Worm (Caenorhabditis elegans) whole organism, L4 larva: Measurements from ENCODE around the gene ilys-1.

ENCODE experiments used
- F44E2.7 ChIP-seq: fragments of 200-800 bp; sonication (Bioruptor generic); IDR thresholded peaks from 2 replicates; pipeline ENCODE4 v2.1.2; 2022; ENCODE audit warnings: missing genetic modification characterization, missing compliant biosample characterization
- ZK546.5 ChIP-seq, 2 experiments: sonication (generic microtip); optimal IDR thresholded peaks; 2 replicates each; lab custom pipeline; 2017; ENCODE audit warnings: missing biosample characterization in 2 of 2, missing genetic modification characterization in 2 of 2
- aha-1 ChIP-seq: fragments of 150-350 bp; peaks from one replicate; lab custom pipeline; 2014; ENCODE audit warnings: missing biosample characterization, missing genetic modification characterization
- aly-2 ChIP-seq: sonication (generic microtip); optimal IDR thresholded peaks from 2 replicates; lab custom pipeline; 2018; ENCODE audit warnings: missing biosample characterization, missing genetic modification characterization
- ceh-20 ChIP-seq: fragments of 200-800 bp; sonication (Bioruptor generic); IDR thresholded peaks from 2 replicates; pipeline ENCODE4 v1.3.6; 2022; ENCODE audit warnings: missing genetic modification reagents, missing genetic modification characterization, missing compliant biosample characterization
- ceh-28 ChIP-seq: fragments of 150-350 bp; optimal IDR thresholded peaks from 2 replicates; lab custom pipeline; 2014; ENCODE audit warnings: missing biosample characterization, missing genetic modification reagents, missing genetic modification characterization
- ctbp-1 ChIP-seq: fragments of 200-800 bp; sonication (Bioruptor generic); IDR thresholded peaks from 2 replicates; pipeline ENCODE4 v1.3.6; 2022; ENCODE audit warnings: missing genetic modification reagents, missing genetic modification characterization, missing compliant biosample characterization
- daf-16 ChIP-seq, 3 experiments: sonication (generic microtip); optimal IDR thresholded peaks; 2 replicates each; lab custom pipeline; 2016 to 2017; ENCODE audit warnings: missing genetic modification characterization in 3 of 3, missing genetic modification reagents in 3 of 3, mild to moderate bottlenecking in 2 of 3, missing compliant biosample characterization in 2 of 3, missing biosample characterization in 1 of 3, moderate library complexity in 1 of 3
- daf-19 ChIP-seq: fragments of 200-800 bp; sonication (Bioruptor generic); conservative IDR thresholded peaks from 2 replicates; pipeline ENCODE4 v1.3.6; 2022; ENCODE audit warnings: missing genetic modification characterization, missing compliant biosample characterization
- duxl-1 ChIP-seq: sonication (generic microtip); optimal IDR thresholded peaks from 2 replicates; lab custom pipeline; 2016; ENCODE audit warnings: mild to moderate bottlenecking, missing genetic modification characterization, moderate library complexity, missing compliant biosample characterization; ENCODE audit not compliant: poor library complexity
- dve-1 ChIP-seq: sonication (generic microtip); optimal IDR thresholded peaks from 2 replicates; lab custom pipeline; 2017; ENCODE audit warnings: antibody characterized with exemption, mild to moderate bottlenecking, missing genetic modification characterization, missing compliant biosample characterization; ENCODE audit not compliant: insufficient read depth
- fkh-10 ChIP-seq: fragments of 150-350 bp; optimal IDR thresholded peaks from 2 replicates; lab custom pipeline; 2014; ENCODE audit warnings: missing biosample characterization, missing genetic modification reagents, missing genetic modification characterization
- fos-1 ChIP-seq: fragments of 150-350 bp; optimal IDR thresholded peaks from 2 replicates; lab custom pipeline; 2014; ENCODE audit warnings: missing biosample characterization, missing genetic modification characterization
- hlh-11 ChIP-seq: fragments of 200-800 bp; sonication (Bioruptor generic); optimal IDR thresholded peaks from 2 replicates; lab custom pipeline; 2018; ENCODE audit warnings: mild to moderate bottlenecking, missing genetic modification characterization, missing compliant biosample characterization
- hlh-30 ChIP-seq: sonication (generic microtip); optimal IDR thresholded peaks from 2 replicates; lab custom pipeline; 2017; ENCODE audit warnings: antibody characterized with exemption, mild to moderate bottlenecking, missing genetic modification characterization, missing compliant biosample characterization; ENCODE audit not compliant: insufficient read depth
- hmg-1.1 ChIP-seq: fragments of 200-800 bp; sonication (Bioruptor generic); IDR thresholded peaks from 2 replicates; pipeline ENCODE4 v1.3.6; 2022; ENCODE audit warnings: missing genetic modification reagents, missing genetic modification characterization, missing compliant biosample characterization
- jun-1 ChIP-seq: fragments of 150-350 bp; optimal IDR thresholded peaks from 2 replicates; lab custom pipeline; 2014; ENCODE audit warnings: missing biosample characterization, missing genetic modification reagents, missing genetic modification characterization
- lin-29 ChIP-seq: fragments of 200-800 bp; sonication (Bioruptor generic); IDR thresholded peaks from 2 replicates; pipeline ENCODE4 v1.3.6; 2022; ENCODE audit warnings: missing genetic modification reagents, missing genetic modification characterization, missing compliant biosample characterization
- lin-39 ChIP-seq: fragments of 150-350 bp; optimal IDR thresholded peaks from 2 replicates; lab custom pipeline; 2014; ENCODE audit warnings: missing biosample characterization, missing genetic modification reagents, missing genetic modification characterization
- mdl-1 ChIP-seq, 2 experiments: fragments of 150-350 bp in 1 of 2; sonication (generic microtip) in 1 of 2; optimal IDR thresholded peaks; 2 replicates each; lab custom pipeline; 2014 to 2017; ENCODE audit warnings: missing biosample characterization in 2 of 2, missing genetic modification characterization in 2 of 2
- mep-1 ChIP-seq: fragments of 150-350 bp; sonication (generic microtip); optimal IDR thresholded peaks from 3 replicates; lab custom pipeline; 2014; ENCODE audit warnings: missing biosample characterization, missing genetic modification characterization
- mes-2 ChIP-seq: sonication (generic microtip); optimal IDR thresholded peaks from 2 replicates; lab custom pipeline; 2016; ENCODE audit warnings: missing genotype, mild to moderate bottlenecking, missing genetic modification characterization, missing compliant biosample characterization; ENCODE audit not compliant: poor library complexity, severe bottlenecking
- nhr-111 ChIP-seq: fragments of 200-800 bp; sonication (Bioruptor generic); optimal IDR thresholded peaks from 2 replicates; lab custom pipeline; 2018; ENCODE audit warnings: mild to moderate bottlenecking, missing genetic modification characterization, missing compliant biosample characterization
- nhr-237 ChIP-seq: sonication (generic microtip); optimal IDR thresholded peaks from 2 replicates; lab custom pipeline; 2017; ENCODE audit warnings: missing biosample characterization, missing genetic modification characterization
- nhr-28 ChIP-seq: fragments of 150-350 bp; optimal IDR thresholded peaks from 2 replicates; lab custom pipeline; 2014; ENCODE audit warnings: missing biosample characterization, missing genetic modification characterization
- nhr-41 ChIP-seq: fragments of 200-800 bp; sonication (Bioruptor generic); IDR thresholded peaks from 2 replicates; pipeline ENCODE4 v1.3.6; 2022; ENCODE audit warnings: missing genetic modification reagents, missing genetic modification characterization, missing compliant biosample characterization
- nhr-76 ChIP-seq: fragments of 150-350 bp; optimal IDR thresholded peaks from 2 replicates; lab custom pipeline; 2014; ENCODE audit warnings: missing biosample characterization, missing genetic modification characterization
- rbr-2 ChIP-seq: sonication (generic microtip); optimal IDR thresholded peaks from 2 replicates; lab custom pipeline; 2016; ENCODE audit warnings: missing genotype, missing genetic modification characterization, missing compliant biosample characterization
- saeg-2 ChIP-seq: fragments of 200-800 bp; sonication (Bioruptor generic); IDR thresholded peaks from 2 replicates; pipeline ENCODE4 v1.3.6; 2022; ENCODE audit warnings: missing genetic modification reagents, missing genetic modification characterization, missing compliant biosample characterization
- set-16 ChIP-seq: fragments of 200-800 bp; sonication (Bioruptor generic); IDR thresholded peaks from 2 replicates; pipeline ENCODE4 v1.3.6; 2022; ENCODE audit warnings: missing genetic modification reagents, missing genetic modification characterization, missing compliant biosample characterization
- snpc-4 ChIP-seq: fragments of 150-350 bp; optimal IDR thresholded peaks from 2 replicates; lab custom pipeline; 2014; ENCODE audit warnings: missing biosample characterization, missing genetic modification characterization
- spr-1 ChIP-seq: sonication (generic microtip); optimal IDR thresholded peaks from 2 replicates; lab custom pipeline; 2016; ENCODE audit warnings: mild to moderate bottlenecking, missing genetic modification characterization, missing compliant biosample characterization
- spr-3 ChIP-seq: fragments of 200-800 bp; sonication (Bioruptor generic); optimal IDR thresholded peaks from 2 replicates; lab custom pipeline; 2018; ENCODE audit warnings: mild to moderate bottlenecking, missing genetic modification characterization, missing compliant biosample characterization
- zfp-2 ChIP-seq: sonication (generic microtip); optimal IDR thresholded peaks from 2 replicates; lab custom pipeline; 2016; ENCODE audit warnings: mild to moderate bottlenecking, missing genetic modification characterization, missing compliant biosample characterization
- zfp-3 ChIP-seq: fragments of 200-800 bp; sonication (Bioruptor generic); conservative IDR thresholded peaks from 2 replicates; pipeline ENCODE4 v1.3.6; 2022; ENCODE audit warnings: missing genetic modification reagents, missing genetic modification characterization, missing compliant biosample characterization
- zip-2 ChIP-seq: fragments of 150-350 bp; optimal IDR thresholded peaks from 2 replicates; lab custom pipeline; 2014; ENCODE audit warnings: missing biosample characterization, missing genetic modification characterization

The ilys-1 gene

DNA sequence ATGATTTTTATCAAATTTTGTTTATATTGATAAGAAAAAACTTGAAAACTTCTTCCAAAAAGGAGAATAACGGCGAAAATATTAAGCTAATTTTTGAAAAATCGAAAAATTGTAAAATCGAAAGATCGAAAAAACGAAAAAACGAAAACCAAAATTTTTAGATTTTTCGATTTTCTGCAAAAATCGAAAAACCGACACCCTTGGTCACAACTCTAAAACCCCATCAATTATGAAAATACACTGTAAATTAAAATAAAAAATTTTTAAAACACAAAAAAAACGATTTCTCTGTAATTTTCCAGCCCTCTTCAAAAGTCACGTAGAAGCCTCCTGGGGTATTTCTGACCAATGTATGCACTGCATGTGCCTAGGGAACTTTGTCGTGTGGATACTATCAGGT is at the start of gene ilys-1:
TSS of gene ilys-1 (plus strand) at position 301 of the 400 bp plus-strand sequence.
- TF ChIP-seq mep-1 (tag; lab: Kevin White, UChicago), result no peak

DNA sequence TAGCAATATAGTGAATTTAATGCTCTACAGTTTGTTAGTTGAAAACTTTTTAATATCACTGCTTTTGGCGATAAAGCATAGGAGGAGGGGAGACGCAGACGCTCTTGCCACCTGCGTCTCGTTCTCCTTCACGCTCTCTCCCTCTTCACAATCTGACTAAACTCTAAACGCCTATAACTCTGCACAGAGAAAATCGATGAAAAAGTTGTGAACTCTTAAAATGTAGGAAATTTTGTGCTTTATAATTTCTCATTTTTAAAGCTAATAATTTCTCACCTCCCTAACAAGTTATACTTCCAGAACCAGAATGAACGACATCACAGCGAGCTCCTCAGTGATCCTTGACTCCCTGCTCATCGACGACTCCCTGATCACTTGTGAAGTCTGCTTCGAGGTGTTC is 37.5 kb upstream of the ilys-1 start, which contains the start of gene C45G7.4:
TSS of gene C45G7.4 (plus strand) at position 301 of the 400 bp plus-strand sequence.
- no peak for TF ChIP-seq hmg-1.1 (GFP tag; lab: Robert Waterston, UW)
- no peak for TF ChIP-seq ZK546.5 (tag; optimal IDR thresholded peaks at IDR 0.05; lab: Kevin White, UChicago)
- TF ChIP-seq zfp-3, result no peak
- TF ChIP-seq fos-1 (tag; lab: Kevin White, UChicago), result no peak
- TF ChIP-seq saeg-2 (GFP tag; lab: Robert Waterston, UW), result no peak
- no peak for TF ChIP-seq jun-1
- no peak for TF ChIP-seq nhr-41 (GFP tag; lab: Robert Waterston, UW)
- TF ChIP-seq mes-2, result no peak
- no peak for TF ChIP-seq daf-16 (GFP tag; optimal IDR thresholded peaks at IDR 0.05; lab: Kevin White, UChicago)
- no peak for TF ChIP-seq daf-16 (tag; optimal IDR thresholded peaks at IDR 0.05; lab: Kevin White, UChicago)
- TF ChIP-seq ceh-20 (GFP tag; lab: Robert Waterston, UW), result no peak

DNA sequence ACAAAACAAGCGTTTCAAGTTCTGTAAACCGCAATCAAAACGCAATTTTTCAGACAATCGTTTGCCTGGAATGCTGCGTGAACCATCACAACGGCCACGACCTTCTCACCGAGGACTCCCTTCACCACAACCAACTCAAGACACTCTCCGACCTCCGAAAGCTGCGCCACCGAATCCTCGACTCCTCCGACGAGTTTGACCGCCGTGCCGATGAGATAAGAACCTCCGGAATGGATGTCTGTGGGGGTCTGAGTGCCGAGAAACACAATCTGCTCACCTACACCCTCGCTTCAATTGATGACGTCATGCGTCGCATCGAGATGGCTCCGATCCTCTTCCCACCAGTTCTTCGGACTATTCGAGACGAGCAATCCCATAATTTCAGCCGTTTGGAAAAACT is 35.8 kb upstream of the ilys-1 start:
- TF ChIP-seq nhr-111, result no peak
- TF ChIP-seq set-16 (GFP tag; lab: Robert Waterston, UW), result peak; percentile 68

DNA sequence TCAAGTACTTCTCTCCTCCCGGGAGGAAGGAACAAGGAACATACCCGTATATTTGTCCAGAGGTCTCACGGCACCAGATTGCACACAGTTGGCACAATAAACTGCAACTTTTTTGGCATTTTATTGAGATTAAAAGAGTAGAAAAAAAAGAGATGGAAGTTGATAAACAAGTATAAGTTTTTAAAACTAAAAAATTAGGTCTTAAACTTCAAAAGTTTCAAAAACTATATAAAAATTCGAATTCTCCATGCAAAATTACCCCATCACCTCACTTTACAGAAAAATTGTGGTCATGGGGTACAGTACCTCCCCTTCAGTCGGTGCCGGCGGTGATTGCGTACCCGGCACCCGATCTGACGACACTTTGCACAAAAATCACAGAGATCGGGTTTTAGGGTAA is 19.0 kb upstream of the ilys-1 start, which contains the start of gene C45G7.13:
TSS of gene C45G7.13 (minus strand) at position 101 of the 400 bp plus-strand sequence.
- TF ChIP-seq nhr-28 (tag; lab: Kevin White, UChicago), result no peak
- TF ChIP-seq nhr-237 (tag; lab: Kevin White, UChicago), result no peak
- no peak for TF ChIP-seq daf-16 (GFP tag; optimal IDR thresholded peaks at IDR 0.05; lab: Kevin White, UChicago)
- no peak for TF ChIP-seq daf-16 (tag; optimal IDR thresholded peaks at IDR 0.05; lab: Kevin White, UChicago)
- TF ChIP-seq fkh-10 (GFP tag; lab: Kevin White, UChicago), result no peak
- no peak for TF ChIP-seq zip-2 (tag; lab: Kevin White, UChicago)
- no peak for TF ChIP-seq zfp-2
- TF ChIP-seq hlh-30 (tag; lab: Kevin White, UChicago), result no peak
- TF ChIP-seq ceh-28 (tag; lab: Kevin White, UChicago), result no peak
- no peak for TF ChIP-seq snpc-4 (tag; lab: Kevin White, UChicago)
- no peak for TF ChIP-seq mdl-1 (tag; optimal IDR thresholded peaks at IDR 0.05; lab: Kevin White, UChicago)
- no peak for TF ChIP-seq ctbp-1 (GFP tag; lab: Robert Waterston, UW)
- no peak for TF ChIP-seq duxl-1 (tag; lab: Kevin White, UChicago)
- TF ChIP-seq daf-19 (GFP tag; lab: Robert Waterston, UW), result no peak
- no peak for TF ChIP-seq rbr-2

ce11 chrIV:2451655-2452054 is 18.6 kb upstream of the ilys-1 start:
- TF ChIP-seq aly-2, result no peak
- TF ChIP-seq hmg-1.1 (GFP tag; lab: Robert Waterston, UW), result no peak
- TF ChIP-seq aha-1 (tag; lab: Kevin White, UChicago), result peak; percentile 91

ce11 chrIV:2455128-2455527 is 15.1 kb upstream of the ilys-1 start:
- no peak for TF ChIP-seq nhr-76 (tag; lab: Kevin White, UChicago)
- no peak for TF ChIP-seq set-16 (GFP tag; lab: Robert Waterston, UW)
- TF ChIP-seq F44E2.7, result no peak
- no peak for TF ChIP-seq daf-16 (GFP tag; optimal IDR thresholded peaks at IDR 0.05; lab: Kevin White, UChicago)
- TF ChIP-seq daf-16 (tag; optimal IDR thresholded peaks at IDR 0.05; lab: Kevin White, UChicago), result no peak
- TF ChIP-seq ceh-20 (GFP tag; lab: Robert Waterston, UW), result no peak
- TF ChIP-seq lin-29 (GFP tag; lab: Robert Waterston, UW), result no peak
- no peak for TF ChIP-seq spr-1
- no peak for TF ChIP-seq spr-3 (GFP tag; lab: Kevin White, UChicago)
- TF ChIP-seq dve-1 (tag; lab: Kevin White, UChicago), result no peak
- no peak for TF ChIP-seq hlh-11 (tag; lab: Kevin White, UChicago)
- no peak for TF ChIP-seq jun-1
- no peak for TF ChIP-seq lin-39
